Fruit fly (Drosophila melanogaster): Measurements from ENCODE around the gene Zip89B.

Zip89B gene

DNA sequence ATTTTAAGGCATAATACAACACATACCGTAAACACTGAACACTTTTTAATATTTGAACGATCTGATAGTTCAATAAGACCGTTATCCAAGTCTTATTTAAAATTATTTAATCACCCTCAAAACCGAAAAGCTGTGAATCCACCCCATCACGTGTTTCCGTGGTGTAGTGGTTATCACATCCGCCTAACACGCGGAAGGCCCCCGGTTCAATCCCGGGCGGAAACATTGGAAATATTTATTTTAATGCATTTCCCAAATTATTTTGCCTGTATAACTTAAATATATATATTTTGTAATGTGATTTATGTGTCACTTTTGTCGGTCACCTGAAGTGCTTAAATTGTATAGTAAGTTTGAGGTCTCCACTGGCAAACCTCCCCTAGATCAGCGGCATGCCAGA lies 16.0 kb downstream of the Zip89B start, which contains the start of gene CG44044:
TSS of gene CG44044 (plus strand) at position 301 of the 400 bp plus-strand sequence.
- TF ChIP-seq pad (GFP tag; optimal IDR thresholded peaks at IDR 0.05) (no peak), kay (GFP tag; ENCODE audit: borderline replicate concordance) (no peak), CG1620 (GFP tag; optimal IDR thresholded peaks at IDR 0.05) (no peak), toe (GFP tag; optimal IDR thresholded peaks at IDR 0.05) (no peak), CG12768 (GFP tag; optimal IDR thresholded peaks at IDR 0.05) (no peak), CG7045 (GFP tag; optimal IDR thresholded peaks at IDR 0.05) (no peak), CG14711 (tag; optimal IDR thresholded peaks at IDR 0.05) (no peak), CG11617 (GFP tag; optimal IDR thresholded peaks at IDR 0.05) (no peak), ovo (GFP tag; optimal IDR thresholded peaks at IDR 0.05) (no peak), CG7101 (tag; optimal IDR thresholded peaks at IDR 0.05) (no peak), CG5204 (GFP tag; optimal IDR thresholded peaks at IDR 0.05) (no peak), bab1 (GFP tag; optimal IDR thresholded peaks at IDR 0.05) (no peak), Hr96 (GFP tag; optimal IDR thresholded peaks at IDR 0.05) (no peak)

- TF ChIP-seq CG14711 (tag; optimal IDR thresholded peaks at IDR 0.05) (no peak), cic (GFP tag; optimal IDR thresholded peaks at IDR 0.05) (no peak), CG1620 (GFP tag; optimal IDR thresholded peaks at IDR 0.05) (no peak), toe (GFP tag; optimal IDR thresholded peaks at IDR 0.05) (no peak), CG11617 (GFP tag; optimal IDR thresholded peaks at IDR 0.05) (no peak), bab1 (GFP tag; optimal IDR thresholded peaks at IDR 0.05) (no peak), CG5204 (GFP tag; optimal IDR thresholded peaks at IDR 0.05) (no peak), Clk (GFP tag; optimal IDR thresholded peaks at IDR 0.05) (no peak), ovo (GFP tag; optimal IDR thresholded peaks at IDR 0.05) (no peak), Mnt (GFP tag; optimal IDR thresholded peaks at IDR 0.05) (no peak), CG33017 (tag; optimal IDR thresholded peaks at IDR 0.05) (no peak)
Measured at dm6 chr3R:16323093-16323492, 17.5 kb downstream of the Zip89B start, which contains the start of gene CG6901. CG6901 (plus strand) TSS chr3R:16323415.

DNA sequence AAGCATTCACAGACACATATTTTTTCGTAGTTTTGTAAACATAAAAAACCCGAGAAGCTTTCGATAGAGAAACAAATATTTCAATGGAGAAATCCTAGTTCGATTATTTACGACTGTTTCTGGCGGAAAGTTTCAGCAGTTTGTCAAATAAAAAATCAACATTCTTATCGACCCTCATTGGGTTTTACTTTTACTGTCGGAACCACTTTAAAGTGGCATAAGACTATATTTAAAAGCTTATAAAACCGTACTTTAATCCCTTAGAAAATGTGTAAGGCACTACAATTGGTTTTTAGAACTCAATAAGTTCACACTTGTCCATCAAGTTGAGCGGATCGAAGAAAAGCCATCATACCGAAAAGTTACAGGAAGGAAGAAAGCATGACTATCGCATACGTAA lies 19.6 kb downstream of the Zip89B start, which contains the start of gene CG17929:
TSS of gene CG17929 (plus strand) at position 301 of the 400 bp plus-strand sequence.
- TF ChIP-seq CG14711 (tag; optimal IDR thresholded peaks at IDR 0.05): no peak
- peak; percentile 55 for TF ChIP-seq kay (GFP tag; ENCODE audit: borderline replicate concordance)

dm6 chr3R:16327549-16327948 lies 22.0 kb downstream of the Zip89B start, which contains the start of gene CG17930:
CG17930 (plus strand) TSS chr3R:16327849.
- TF ChIP-seq Mnt (GFP tag; optimal IDR thresholded peaks at IDR 0.05) (no peak), toe (GFP tag; optimal IDR thresholded peaks at IDR 0.05) (no peak), CG1620 (GFP tag; optimal IDR thresholded peaks at IDR 0.05) (no peak), ovo (GFP tag; optimal IDR thresholded peaks at IDR 0.05) (no peak)

- TF ChIP-seq pad (GFP tag; optimal IDR thresholded peaks at IDR 0.05): no peak
- no peak for TF ChIP-seq kay (GFP tag; ENCODE audit: borderline replicate concordance)
- no peak for TF ChIP-seq CG12768 (GFP tag; optimal IDR thresholded peaks at IDR 0.05)
- TF ChIP-seq CG7101 (tag; optimal IDR thresholded peaks at IDR 0.05): no peak
- TF ChIP-seq cnc (optimal IDR thresholded peaks at IDR 0.05): no peak
- no peak for TF ChIP-seq cic (GFP tag; optimal IDR thresholded peaks at IDR 0.05)
- TF ChIP-seq Crg-1 (GFP tag; optimal IDR thresholded peaks at IDR 0.05): no peak
- TF ChIP-seq ovo (GFP tag; optimal IDR thresholded peaks at IDR 0.05): no peak
Measured at dm6 chr3R:16329797-16330196, 24.2 kb downstream of the Zip89B start.

dm6 chr3R:16331809-16332343 lies 26.3 kb downstream of the Zip89B start:
- TF ChIP-seq ovo (GFP tag; optimal IDR thresholded peaks at IDR 0.05): peak; percentile 55
- TF ChIP-seq CG7045 (GFP tag; optimal IDR thresholded peaks at IDR 0.05): peak; percentile 26
- no peak for TF ChIP-seq CG5204 (GFP tag; optimal IDR thresholded peaks at IDR 0.05)
- TF ChIP-seq toe (GFP tag; optimal IDR thresholded peaks at IDR 0.05): peak; percentile 7
- TF ChIP-seq kay (GFP tag; ENCODE audit: borderline replicate concordance): peak; percentile 89
- TF ChIP-seq CG11617 (GFP tag; optimal IDR thresholded peaks at IDR 0.05): no peak
- no peak for TF ChIP-seq bab1 (GFP tag; optimal IDR thresholded peaks at IDR 0.05)
- TF ChIP-seq Crg-1 (GFP tag; optimal IDR thresholded peaks at IDR 0.05): peak; percentile 12
- peak; percentile 48 for TF ChIP-seq cic (GFP tag; optimal IDR thresholded peaks at IDR 0.05)
- no peak for TF ChIP-seq tj (GFP tag; optimal IDR thresholded peaks at IDR 0.05)
- TF ChIP-seq CG7101 (tag; optimal IDR thresholded peaks at IDR 0.05): no peak
- no peak for TF ChIP-seq cnc (optimal IDR thresholded peaks at IDR 0.05)
- no peak for TF ChIP-seq Hr96 (GFP tag; optimal IDR thresholded peaks at IDR 0.05)
- TF ChIP-seq CG33017 (tag; optimal IDR thresholded peaks at IDR 0.05): no peak
- TF ChIP-seq CG1620 (GFP tag; optimal IDR thresholded peaks at IDR 0.05): no peak
- no peak for TF ChIP-seq CG12768 (GFP tag; optimal IDR thresholded peaks at IDR 0.05)
- no peak for TF ChIP-seq Clk (GFP tag; optimal IDR thresholded peaks at IDR 0.05)
- no peak for TF ChIP-seq CG14711 (tag; optimal IDR thresholded peaks at IDR 0.05)
- TF ChIP-seq pad (GFP tag; optimal IDR thresholded peaks at IDR 0.05): no peak
- no peak for TF ChIP-seq Mnt (GFP tag; optimal IDR thresholded peaks at IDR 0.05)

dm6 chr3R:16334329-16334728 lies 28.8 kb downstream of the Zip89B start:
- no peak for TF ChIP-seq tj (GFP tag; optimal IDR thresholded peaks at IDR 0.05)
- no peak for TF ChIP-seq CG14711 (tag; optimal IDR thresholded peaks at IDR 0.05)
- TF ChIP-seq Hr96 (GFP tag; optimal IDR thresholded peaks at IDR 0.05): no peak
- TF ChIP-seq pad (GFP tag; optimal IDR thresholded peaks at IDR 0.05): no peak
- TF ChIP-seq CG12768 (GFP tag; optimal IDR thresholded peaks at IDR 0.05): no peak
- TF ChIP-seq cic (GFP tag; optimal IDR thresholded peaks at IDR 0.05): no peak
- no peak for TF ChIP-seq ovo (GFP tag; optimal IDR thresholded peaks at IDR 0.05)
- TF ChIP-seq Mnt (GFP tag; optimal IDR thresholded peaks at IDR 0.05): no peak
